Worm (Caenorhabditis elegans): Measurements from ENCODE around the gene nlp-48.
"Not testable (repeated sequence)": the region's sequence is repeated elsewhere in the genome, so short reads cannot be mapped to it uniquely, and the experiment has no call there.

nlp-48 gene

DNA sequence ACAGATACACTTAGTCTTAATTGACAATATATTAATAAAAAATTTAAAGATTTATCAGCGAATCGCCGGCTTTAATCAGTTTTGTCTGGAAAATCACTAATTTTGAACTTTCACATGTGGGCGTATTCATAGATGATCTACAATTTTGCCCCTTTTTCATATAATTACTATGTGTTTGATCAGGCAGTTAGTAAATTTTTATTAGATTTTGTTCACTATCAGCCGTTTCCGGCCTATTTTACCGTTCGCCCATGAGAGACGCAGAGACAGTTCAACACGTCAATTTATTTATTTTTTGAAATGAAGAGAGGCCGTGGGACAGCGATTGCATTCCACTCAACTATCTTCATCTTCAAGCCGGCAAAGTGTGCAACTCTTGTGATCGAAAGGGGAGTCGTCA, 19.3 kb upstream of the nlp-48 start, which contains the start of gene T26G10.4:
Gene T26G10.4 (plus strand): TSS at position 301 of the 400 bp plus-strand sequence.
- TF ChIP-seq daf-8 (GFP tag; IDR thresholded peaks at IDR 0.05); gei-8 (GFP tag; optimal IDR thresholded peaks at IDR 0.05); F44E2.7 (GFP tag; IDR thresholded peaks at IDR 0.05): not testable (repeated sequence)

DNA sequence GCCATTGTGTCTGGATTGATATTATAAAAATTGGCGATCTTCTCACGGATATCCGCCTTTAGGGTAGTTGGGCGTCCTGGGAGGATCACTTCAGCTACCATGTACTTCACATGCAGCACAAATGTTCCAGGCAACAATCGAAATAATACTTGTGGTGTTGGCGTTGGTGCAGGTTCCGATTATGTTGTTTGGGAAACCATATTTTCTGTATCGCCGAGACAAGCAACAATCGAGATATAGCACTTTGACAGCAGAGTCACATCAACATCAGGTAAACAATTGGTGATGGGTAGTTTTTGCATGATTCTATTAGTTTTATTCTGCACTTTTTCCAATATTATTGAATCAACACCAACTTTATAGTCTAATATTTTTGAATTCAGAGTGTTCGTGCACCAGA, 12.4 kb upstream of the nlp-48 start, which contains the start of gene T26G10.3:
Gene T26G10.3 (minus strand): TSS at position 101 of the 400 bp plus-strand sequence.
- TF ChIP-seq unc-62 (GFP tag; optimal IDR thresholded peaks at IDR 0.05 in 1 of 2) (no peak), unc-62 (tag; optimal IDR thresholded peaks at IDR 0.05) (no peak), zag-1 (tag; optimal IDR thresholded peaks at IDR 0.05) (no peak), saeg-2 (GFP tag; IDR thresholded peaks at IDR 0.05) (no peak), tra-1 (GFP tag; IDR thresholded peaks at IDR 0.05) (no peak), lin-15B (tag; optimal IDR thresholded peaks at IDR 0.05) (no peak), nhr-111 (GFP tag; optimal IDR thresholded peaks at IDR 0.05) (no peak), unc-130 (GFP tag; optimal IDR thresholded peaks at IDR 0.05) (no peak), ceh-62 (tag; optimal IDR thresholded peaks at IDR 0.05) (no peak), skn-1 (tag; optimal IDR thresholded peaks at IDR 0.05) (no peak)

DNA sequence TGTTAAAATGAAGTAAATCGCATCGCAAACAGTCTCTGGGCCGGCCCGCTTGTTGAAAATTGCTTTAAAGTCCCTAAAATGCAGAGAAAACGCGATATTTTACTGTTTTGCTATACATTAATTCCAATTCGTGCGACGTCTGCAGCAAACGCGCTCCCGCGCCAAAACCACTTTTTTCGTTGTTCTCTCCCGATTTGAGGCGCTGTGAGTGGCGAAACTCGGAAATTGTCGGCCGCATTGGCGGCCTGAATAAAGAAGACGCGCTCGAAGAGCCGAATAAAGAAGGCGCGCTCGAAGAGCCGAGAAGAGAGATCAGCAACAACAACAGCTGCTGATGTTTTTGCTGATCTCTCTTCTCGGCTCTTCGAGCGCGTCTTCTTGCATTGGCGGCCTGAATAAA, 7.4 kb upstream of the nlp-48 start:
- TF ChIP-seq vab-7 (GFP tag; IDR thresholded peaks at IDR 0.05) (peak; percentile 88), unc-130 (GFP tag; optimal IDR thresholded peaks at IDR 0.05) (peak; percentile 84), aha-1 (tag) (peak; percentile 26), D1046.2 (GFP tag; IDR thresholded peaks at IDR 0.05) (0 out of 2 replicates have a peak, but pooled peaks have one; percentile 55), arid-1 (GFP tag; conservative IDR thresholded peaks at IDR 0.05) (peak; percentile 69; the same call in 1 of the 2 replicates), snpc-4 (tag; optimal IDR thresholded peaks at IDR 0.05) (peak; percentile 68), mdt-29 (GFP tag; IDR thresholded peaks at IDR 0.05) (0 out of 2 replicates have a peak, but pooled peaks have one; percentile 28), madf-5 (GFP tag; IDR thresholded peaks at IDR 0.05) (0 out of 4 replicates have a peak, but pooled peaks of 1 of the 2 experiments have one; percentile 19), ceh-20 (GFP tag; IDR thresholded peaks at IDR 0.05) (peak; percentile 51; the same call in 1 of the 2 replicates), F49E8.2 (tag; optimal IDR thresholded peaks at IDR 0.05; ENCODE audit: borderline replicate concordance) (peak; percentile 69), ceh-44 (GFP tag; IDR thresholded peaks at IDR 0.05) (peak; percentile 96), set-16 (GFP tag; IDR thresholded peaks at IDR 0.05) (peak; percentile 63), tra-1 (GFP tag; IDR thresholded peaks at IDR 0.05) (peak; percentile 66; the same call in 1 of the 2 replicates), pha-4 (GFP tag; IDR thresholded peaks at IDR 0.05) (peak; percentile 41; the same call in 1 of the 2 replicates), dmd-9 (GFP tag; IDR thresholded peaks at IDR 0.05) (0 out of 2 replicates have a peak, but pooled peaks have one; percentile 38), ZK337.2 (GFP tag; IDR thresholded peaks at IDR 0.05) (peak; percentile 43; the same call in 1 of the 2 replicates), snpc-1.2 (GFP tag; IDR thresholded peaks at IDR 0.05) (peak; percentile 74), Y48G9A.11 (GFP tag; IDR thresholded peaks at IDR 0.05) (peak; percentile 97), lin-38 (GFP tag; IDR thresholded peaks at IDR 0.05) (peak; percentile 98), nhr-42 (GFP tag; IDR thresholded peaks at IDR 0.05) (peak; percentile 66; the same call in 1 of the 2 replicates)
- not testable (repeated sequence) for TF ChIP-seq pha-4 (tag; optimal IDR thresholded peaks at IDR 0.05)

DNA sequence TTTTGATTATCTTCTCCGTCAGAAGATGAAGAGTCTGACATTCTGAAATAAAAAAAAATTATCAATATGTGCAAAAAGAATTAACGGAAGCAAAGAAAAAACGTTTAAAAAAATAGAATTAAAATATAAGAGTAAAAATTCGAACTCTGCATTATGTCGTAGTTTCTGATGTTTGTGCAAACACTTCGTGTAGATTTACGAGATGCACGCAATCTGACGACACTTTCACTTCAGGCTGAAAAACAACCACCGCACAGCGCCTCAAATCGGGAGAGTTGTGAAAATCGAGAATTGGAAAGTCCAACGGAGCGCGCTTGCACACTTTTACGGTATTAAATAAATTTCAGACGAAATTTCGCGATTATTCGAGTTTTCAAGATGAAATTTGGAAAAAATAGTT, 5.7 kb upstream of the nlp-48 start, which contains the start of gene T26G10.1:
Gene T26G10.1 (minus strand): TSS at position 42 of the 400 bp plus-strand sequence.
- TF ChIP-seq ceh-28 (tag; optimal IDR thresholded peaks at IDR 0.05) (no peak), Y5F2A.4 (GFP tag; optimal IDR thresholded peaks at IDR 0.05) (no peak), pha-4 (GFP tag; IDR thresholded peaks at IDR 0.05) (peak; percentile 58; the same call in 1 of the 2 replicates), pha-4 (tag; optimal IDR thresholded peaks at IDR 0.05) (no peak), dpl-1 (GFP tag; optimal IDR thresholded peaks at IDR 0.05) (peak; percentile 68), nhr-77 (tag; optimal IDR thresholded peaks at IDR 0.05) (no peak), nhr-48 (tag; optimal IDR thresholded peaks at IDR 0.05) (no peak), nhr-10 (tag; optimal IDR thresholded peaks at IDR 0.05) (no peak), mep-1 (tag; optimal IDR thresholded peaks at IDR 0.05) (peak; percentile 67), hlh-30 (tag; optimal IDR thresholded peaks at IDR 0.05; ENCODE audit: insufficient read depth) (peak; percentile 34), ceh-62 (tag; optimal IDR thresholded peaks at IDR 0.05) (no peak), zip-2 (tag; optimal IDR thresholded peaks at IDR 0.05) (no peak), tra-1 (GFP tag; IDR thresholded peaks at IDR 0.05) (no peak), arid-1 (GFP tag; conservative IDR thresholded peaks at IDR 0.05) (peak; percentile 80), vab-7 (GFP tag; IDR thresholded peaks at IDR 0.05) (0 out of 2 replicates have a peak, but pooled peaks have one; percentile 21), lim-7 (GFP tag; IDR thresholded peaks at IDR 0.05) (no peak), zfp-3 (GFP tag; conservative IDR thresholded peaks at IDR 0.05) (no peak), ceh-32 (tag; optimal IDR thresholded peaks at IDR 0.05; ENCODE audit: poor library complexity) (no peak), Y48G9A.11 (GFP tag; IDR thresholded peaks at IDR 0.05) (peak; percentile 72), nhr-28 (tag; optimal IDR thresholded peaks at IDR 0.05) (peak; percentile 43), Y75B8A.6 (GFP tag; IDR thresholded peaks at IDR 0.05) (no peak)

All from whole organism, L4 larva.